Fruit fly (Drosophila melanogaster) whole organism, embryonic: ENCODE results near the gene pigs.

Experiments
- Atf-2 ChIP-seq: fragments of 200-800 bp; sonication (Bioruptor generic); optimal IDR thresholded peaks from 2 replicates; lab custom pipeline; 2016; ENCODE audit warnings: missing biosample characterization, missing genetic modification characterization
- CG10543 ChIP-seq: fragments of 200-800 bp; sonication (Bioruptor generic); optimal IDR thresholded peaks from 3 replicates; lab custom pipeline; 2017; ENCODE audit warnings: missing biosample characterization, mild to moderate bottlenecking, missing genetic modification characterization, moderate library complexity
- CG10959 ChIP-seq: fragments of 200-800 bp; sonication (Bioruptor generic); IDR thresholded peaks from 2 replicates; pipeline ENCODE4 v1.3.6; 2022; ENCODE audit warnings: missing biosample characterization, missing genetic modification characterization
- CG11093 ChIP-seq: fragments of 200-800 bp; sonication (Bioruptor generic); IDR thresholded peaks from 3 replicates; pipeline ENCODE4 v1.3.6; 2022; ENCODE audit warnings: missing biosample characterization, missing genetic modification characterization
- CG11456 ChIP-seq: fragments of 200-800 bp; sonication (Bioruptor generic); IDR thresholded peaks from 3 replicates; pipeline ENCODE4 v1.3.6; 2022; ENCODE audit warnings: missing biosample characterization, missing genetic modification characterization
- CG12236 ChIP-seq: fragments of 200-800 bp; sonication (Bioruptor generic); optimal IDR thresholded peaks from 2 replicates; lab custom pipeline; 2016; ENCODE audit warnings: missing biosample characterization, missing genetic modification characterization
- CG1233 ChIP-seq: fragments of 200-800 bp; sonication (Bioruptor generic); optimal IDR thresholded peaks from 4 replicates; lab custom pipeline; 2018; ENCODE audit warnings: missing biosample characterization, mild to moderate bottlenecking, missing genetic modification characterization
- CG14050 ChIP-seq: fragments of 200-800 bp; sonication (Bioruptor generic); IDR thresholded peaks from 3 replicates; pipeline ENCODE4 v1.3.6; 2022; ENCODE audit warnings: missing biosample characterization, missing genetic modification characterization
- CG14441 ChIP-seq: fragments of 200-800 bp; sonication (Bioruptor generic); IDR thresholded peaks from 2 replicates; pipeline ENCODE4 v1.3.6; 2022; ENCODE audit warnings: missing biosample characterization, missing genetic modification characterization
- CG17186 ChIP-seq: fragments of 200-800 bp; sonication (Bioruptor generic); optimal IDR thresholded peaks from 3 replicates; lab custom pipeline; 2017; ENCODE audit warnings: missing biosample characterization, missing genetic modification reagents, missing genetic modification characterization
- CG2120 ChIP-seq: fragments of 200-800 bp; sonication (Bioruptor generic); optimal IDR thresholded peaks from 3 replicates; lab custom pipeline; 2016; ENCODE audit warnings: missing biosample characterization, missing genetic modification characterization
- CG2199 ChIP-seq: fragments of 200-800 bp; sonication (Bioruptor generic); IDR thresholded peaks from 3 replicates; pipeline ENCODE4 v1.3.6; 2022; ENCODE audit warnings: missing biosample characterization, missing genetic modification characterization
- CG2678 ChIP-seq: fragments of 200-800 bp; sonication (Bioruptor generic); optimal IDR thresholded peaks from 3 replicates; lab custom pipeline; 2019; ENCODE audit warnings: missing biosample characterization, mild to moderate bottlenecking, missing genetic modification characterization, moderate library complexity
- CG31224 ChIP-seq: fragments of 200-800 bp; sonication (Bioruptor generic); IDR thresholded peaks from 2 replicates; pipeline ENCODE4 v1.3.6; 2022; ENCODE audit warnings: missing biosample characterization, missing genetic modification characterization
- CG5180 ChIP-seq: fragments of 200-800 bp; sonication (Bioruptor generic); optimal IDR thresholded peaks from 3 replicates; lab custom pipeline; 2017; ENCODE audit warnings: missing biosample characterization, missing genetic modification characterization, mild to moderate bottlenecking, moderate library complexity, missing genetic modification reagents
- CG7372 ChIP-seq: fragments of 200-800 bp; sonication (Bioruptor generic); IDR thresholded peaks from 2 replicates; pipeline ENCODE4 v1.3.6; 2022; ENCODE audit warnings: missing biosample characterization, missing genetic modification characterization
- CG7556 ChIP-seq: fragments of 200-800 bp; sonication (Bioruptor generic); optimal IDR thresholded peaks from 2 replicates; lab custom pipeline; 2017; ENCODE audit warnings: missing biosample characterization, mild to moderate bottlenecking, missing genetic modification characterization
- CHES-1-like ChIP-seq: fragments of 200-800 bp; sonication (Bioruptor generic); optimal IDR thresholded peaks from 2 replicates; lab custom pipeline; 2016; ENCODE audit warnings: missing biosample characterization, missing genetic modification characterization
- Dll ChIP-seq: fragments of 200-800 bp; sonication (Bioruptor generic); IDR thresholded peaks from 4 replicates; pipeline ENCODE4 v1.3.6; 2022; ENCODE audit warnings: missing biosample characterization, missing genetic modification characterization; ENCODE audit not compliant: partially characterized antibody
- Doc2 ChIP-seq: fragments of 200-800 bp; sonication (Bioruptor generic); IDR thresholded peaks from 2 replicates; pipeline ENCODE4 v1.3.6; 2022; ENCODE audit warnings: missing biosample characterization, missing genetic modification characterization
- Doc3 ChIP-seq: fragments of 200-800 bp; sonication (Bioruptor generic); IDR thresholded peaks from 3 replicates; pipeline ENCODE4 v1.3.6; 2022; ENCODE audit warnings: missing biosample characterization, missing genetic modification characterization; ENCODE audit not compliant: partially characterized antibody
- Dref ChIP-seq: fragments of 200-800 bp; sonication (Bioruptor generic); IDR thresholded peaks from 2 replicates; pipeline ENCODE4 v1.3.6; 2022; ENCODE audit warnings: missing biosample characterization, missing genetic modification characterization
- HmgZ ChIP-seq: fragments of 200-800 bp; sonication (Bioruptor generic); optimal IDR thresholded peaks from 2 replicates; lab custom pipeline; 2018; ENCODE audit warnings: missing biosample characterization, mild to moderate bottlenecking, missing genetic modification characterization
- Lim3 ChIP-seq: fragments of 200-800 bp; sonication (Bioruptor generic); IDR thresholded peaks from 2 replicates; pipeline ENCODE4 v1.3.6; 2022; ENCODE audit warnings: missing biosample characterization, missing genetic modification characterization
- NfI ChIP-seq: fragments of 200-800 bp; sonication (Bioruptor generic); optimal IDR thresholded peaks from 3 replicates; lab custom pipeline; 2018; ENCODE audit warnings: missing biosample characterization, mild to moderate bottlenecking, missing genetic modification characterization, moderate library complexity
- Ravus ChIP-seq: fragments of 200-800 bp; sonication (Bioruptor generic); IDR thresholded peaks from 2 replicates; pipeline ENCODE4 v1.3.6; 2022; ENCODE audit warnings: missing biosample characterization, missing genetic modification characterization
- Side ChIP-seq: fragments of 200-800 bp; sonication (Bioruptor generic); optimal IDR thresholded peaks from 2 replicates; lab custom pipeline; 2016; ENCODE audit warnings: missing biosample characterization, missing genetic modification characterization
- Spps ChIP-seq: fragments of 200-800 bp; sonication (Bioruptor generic); optimal IDR thresholded peaks from 2 replicates; lab custom pipeline; 2018; ENCODE audit warnings: missing biosample characterization, mild to moderate bottlenecking, missing genetic modification characterization
- Stat92E ChIP-seq, 3 experiments: fragments of >200 bp in 2 of 3; fragments of 200-800 bp in 1 of 3; sonication (Bioruptor generic) in 1 of 3; optimal IDR thresholded peaks; 2 replicates each; lab custom pipeline; 2017 to 2019; ENCODE audit warnings: missing biosample characterization in 3 of 3, missing genetic modification characterization in 3 of 3, mild to moderate bottlenecking in 1 of 3, moderate library complexity in 1 of 3
- amos ChIP-seq: fragments of 200-800 bp; sonication (Bioruptor generic); IDR thresholded peaks from 2 replicates; pipeline ENCODE4 v1.3.6; 2022; ENCODE audit warnings: missing biosample characterization, missing genetic modification characterization; ENCODE audit not compliant: partially characterized antibody
- bigmax ChIP-seq: fragments of 200-800 bp; sonication (Bioruptor generic); optimal IDR thresholded peaks from 2 replicates; lab custom pipeline; 2018; ENCODE audit warnings: missing biosample characterization, mild to moderate bottlenecking, missing genetic modification characterization
- chif ChIP-seq, 2 experiments: fragments of 200-800 bp; sonication (Bioruptor generic); optimal IDR thresholded peaks; 3 replicates each; lab custom pipeline; 2016; ENCODE audit warnings: missing biosample characterization in 2 of 2, missing genetic modification characterization in 2 of 2
- ci ChIP-seq: fragments of 200-800 bp; sonication (Bioruptor generic); IDR thresholded peaks from 3 replicates; pipeline ENCODE4 v1.3.6; 2022; ENCODE audit warnings: missing biosample characterization, missing genetic modification characterization
- crol ChIP-seq: fragments of 200-800 bp; sonication (Bioruptor generic); IDR thresholded peaks from 2 replicates; pipeline ENCODE4 v1.3.6; 2022; ENCODE audit warnings: missing biosample characterization, missing genetic modification characterization
- emc ChIP-seq: fragments of 200-800 bp; sonication (Bioruptor generic); optimal IDR thresholded peaks from 2 replicates; lab custom pipeline; 2016; ENCODE audit warnings: missing biosample characterization, missing genetic modification characterization
- ems ChIP-seq: fragments of 200-800 bp; sonication (Bioruptor generic); optimal IDR thresholded peaks from 3 replicates; lab custom pipeline; 2016; ENCODE audit warnings: missing biosample characterization, missing genetic modification characterization
- fu2 ChIP-seq: fragments of 200-800 bp; sonication (Bioruptor generic); optimal IDR thresholded peaks from 2 replicates; lab custom pipeline; 2016; ENCODE audit warnings: missing biosample characterization, missing genetic modification characterization
- gro ChIP-seq: fragments of 200-800 bp; sonication (Bioruptor generic); optimal IDR thresholded peaks from 2 replicates; lab custom pipeline; 2016; ENCODE audit warnings: missing biosample characterization, missing genetic modification characterization
- gsb-n ChIP-seq: fragments of 200-800 bp; sonication (Bioruptor generic); optimal IDR thresholded peaks from 3 replicates; lab custom pipeline; 2018; ENCODE audit warnings: missing biosample characterization, mild to moderate bottlenecking, missing genetic modification characterization
- gt ChIP-seq: fragments of 200-800 bp; sonication (Bioruptor generic); IDR thresholded peaks from 2 replicates; pipeline ENCODE4 v1.3.6; 2022; ENCODE audit warnings: missing biosample characterization, missing genetic modification characterization
- nerfin-2 ChIP-seq: fragments of 200-800 bp; sonication (Bioruptor generic); IDR thresholded peaks from 2 replicates; pipeline ENCODE4 v1.3.6; 2022; ENCODE audit warnings: missing biosample characterization, missing genetic modification characterization; ENCODE audit not compliant: partially characterized antibody
- phol ChIP-seq: fragments of 200-800 bp; sonication (Bioruptor generic); optimal IDR thresholded peaks from 3 replicates; lab custom pipeline; 2018; ENCODE audit warnings: missing biosample characterization, mild to moderate bottlenecking, missing genetic modification characterization, moderate library complexity
- prd ChIP-seq, 3 experiments: fragments of >200 bp in 2 of 3; fragments of 200-800 bp in 1 of 3; sonication (Bioruptor generic) in 1 of 3; optimal IDR thresholded peaks in 2 of 3; IDR thresholded peaks in 1 of 3; 2 replicates in 2 of 3; 3 replicates in 1 of 3; pipeline versions ENCODE4 v1.3.6 to Lab custom; 2017 to 2022; ENCODE audit warnings: missing biosample characterization in 1 of 3, missing genetic modification characterization in 1 of 3
- pros ChIP-seq: fragments of 200-800 bp; sonication (Bioruptor generic); optimal IDR thresholded peaks from 3 replicates; lab custom pipeline; 2019; ENCODE audit warnings: missing biosample characterization, mild to moderate bottlenecking, missing genetic modification characterization, moderate library complexity
- sd ChIP-seq: fragments of 200-800 bp; sonication (Bioruptor generic); optimal IDR thresholded peaks from 3 replicates; lab custom pipeline; 2018; ENCODE audit warnings: missing biosample characterization, mild to moderate bottlenecking, missing genetic modification characterization, moderate library complexity
- sens ChIP-seq: fragments of 200-800 bp; sonication (Bioruptor generic); peaks from one replicate; lab custom pipeline; 2016; ENCODE audit warnings: missing biosample characterization, missing genetic modification characterization
- slou ChIP-seq: fragments of 200-800 bp; sonication (Bioruptor generic); optimal IDR thresholded peaks from 3 replicates; lab custom pipeline; 2016; ENCODE audit warnings: missing biosample characterization, missing genetic modification characterization
- sob ChIP-seq: fragments of 200-800 bp; sonication (Bioruptor generic); IDR thresholded peaks from 2 replicates; pipeline ENCODE4 v1.3.6; 2022; ENCODE audit warnings: missing biosample characterization, missing genetic modification characterization
- tx ChIP-seq: fragments of 200-800 bp; sonication (Bioruptor generic); optimal IDR thresholded peaks from 2 replicates; lab custom pipeline; 2016; ENCODE audit warnings: missing biosample characterization, missing genetic modification characterization
- z ChIP-seq: fragments of 200-800 bp; sonication (Bioruptor generic); IDR thresholded peaks from 3 replicates; pipeline ENCODE4 v1.3.6; 2022; ENCODE audit warnings: missing biosample characterization, missing genetic modification characterization

pigs gene

DNA sequence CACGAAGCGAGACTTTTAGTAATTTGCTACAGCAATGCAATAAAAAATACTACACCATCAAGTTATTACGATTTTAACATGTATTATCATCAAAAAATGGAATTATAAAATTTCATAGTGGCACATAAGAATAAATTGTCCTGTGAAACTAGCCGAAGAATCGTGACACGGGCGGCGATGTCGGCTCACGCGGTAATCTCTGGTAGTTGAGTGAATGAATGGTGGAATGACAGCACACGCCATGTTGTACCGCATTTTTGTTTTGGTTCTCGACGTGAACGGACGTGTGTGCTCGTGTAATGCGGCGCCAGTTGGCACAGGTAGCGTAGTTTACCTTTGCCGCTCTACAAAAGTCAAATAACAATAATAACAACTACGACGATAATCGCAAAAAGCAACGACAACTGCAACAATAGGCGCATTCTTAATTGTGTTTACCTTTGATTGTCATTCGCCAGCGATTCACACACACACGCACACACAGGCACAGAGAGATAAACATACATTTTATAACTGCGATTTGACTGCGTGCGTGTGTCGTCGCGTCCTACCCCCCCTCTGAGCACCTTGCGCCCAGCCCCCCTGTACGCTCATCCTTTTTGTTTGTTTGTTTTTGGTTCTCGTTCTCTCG, 99.5 kb downstream of the pigs start, which contains the start of gene CG14441 (continued):
- TF ChIP-seq CG1233 (peak; percentile 8), CG31224 (0 out of 2 replicates have a peak, but pooled peaks have one; percentile 17), amos (GFP tag; lab: Robert Waterston, UW) (peak; percentile 93), CG10543 (GFP tag; lab: Kevin White, UChicago) (peak; percentile 86), Stat92E (GFP tag; optimal IDR thresholded peaks at IDR 0.05; lab: Kevin White, UChicago) (peak in 1 of 3 experiments; percentile 82), fu2 (no peak), Side (GFP tag; lab: Kevin White, UChicago) (peak; percentile 2), tx (GFP tag; lab: Kevin White, UChicago) (no peak), CG17186 (GFP tag; lab: Kevin White, UChicago) (no peak), Dref (GFP tag; lab: Robert Waterston, UW) (no peak), nerfin-2 (GFP tag; lab: Robert Waterston, UW) (peak; percentile 93), ci (peak; percentile 66; the same call in 1 of the 3 replicates), CG7556 (GFP tag; lab: Kevin White, UChicago) (peak; percentile 43), Spps (tag; lab: Kevin White, UChicago) (peak; percentile 22), ems (GFP tag; lab: Kevin White, UChicago) (no peak), CG5180 (peak; percentile 100), CG2120 (GFP tag; lab: Kevin White, UChicago) (peak; percentile 65), bigmax (GFP tag; lab: Kevin White, UChicago) (no peak), emc (GFP tag; lab: Kevin White, UChicago) (no peak), Atf-2 (GFP tag; lab: Kevin White, UChicago) (peak; percentile 32), CG12236 (GFP tag; lab: Kevin White, UChicago) (no peak), CG2199 (GFP tag; lab: Robert Waterston, UW) (0 out of 3 replicates have a peak, but pooled peaks have one; percentile 20), CG11093 (no peak), CHES-1-like (GFP tag; lab: Kevin White, UChicago) (peak; percentile 25), Doc3 (GFP tag; lab: Robert Waterston, UW) (peak; percentile 100), Ravus (no peak), sens (GFP tag; lab: Kevin White, UChicago) (peak; percentile 94), gsb-n (tag; lab: Kevin White, UChicago) (peak; percentile 28), CG14441 (GFP tag; lab: Robert Waterston, UW) (peak; percentile 49; the same call in 1 of the 2 replicates), crol (GFP tag; lab: Robert Waterston, UW) (peak; percentile 78), CG10959 (no peak), gro (GFP tag; lab: Kevin White, UChicago) (peak; percentile 71), chif (GFP tag; optimal IDR thresholded peaks at IDR 0.05; lab: Kevin White, UChicago) (no peak), HmgZ (peak; percentile 62), NfI (GFP tag; lab: Kevin White, UChicago) (peak; percentile 43), Doc2 (no peak), gt (GFP tag; lab: Robert Waterston, UW) (no peak), CG2678 (tag; lab: Kevin White, UChicago) (peak; percentile 62), pros (no peak), CG7372 (no peak), Lim3 (GFP tag; lab: Robert Waterston, UW) (no peak), slou (GFP tag; lab: Kevin White, UChicago) (no peak), Dll (peak; percentile 100), z (GFP tag; lab: Robert Waterston, UW) (no peak), sd (tag; lab: Kevin White, UChicago) (peak; percentile 73), CG14050 (GFP tag; lab: Robert Waterston, UW) (no peak), CG11456 (GFP tag; lab: Robert Waterston, UW) (no peak), sob (0 out of 2 replicates have a peak, but pooled peaks have one; percentile 34), prd (optimal IDR thresholded peaks at IDR 0.05; lab: Kevin White, UChicago) (no peak), prd (GFP tag; IDR thresholded peaks at IDR 0.05; lab: Robert Waterston, UW) (no peak), phol (tag; lab: Kevin White, UChicago) (peak; percentile 62)
